Worm (Caenorhabditis elegans): ENCODE results near the gene T08G3.13.

DNA sequence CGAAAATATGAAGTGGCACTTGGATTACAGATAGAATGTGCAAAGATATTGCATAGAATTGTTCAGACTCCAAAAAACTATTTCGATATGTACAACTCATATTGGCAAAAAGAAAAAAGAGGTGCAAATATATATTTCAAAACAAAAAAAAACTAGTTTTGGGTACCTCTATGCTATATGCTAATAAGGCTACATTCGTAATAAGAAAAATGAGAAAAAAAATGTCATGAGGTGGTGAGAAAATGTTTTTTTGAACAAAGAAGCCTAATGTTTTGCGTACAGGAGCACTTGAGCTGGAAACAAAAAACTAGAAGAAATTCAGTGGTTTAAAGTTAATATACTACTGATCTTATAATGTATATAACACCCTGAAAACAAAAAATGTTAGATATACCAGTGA is 13.0 kb downstream of the T08G3.13 start, which contains the start of gene srh-142:
- no peak for TF ChIP-seq pha-4 (tag; optimal IDR thresholded peaks at IDR 0.05)
- TF ChIP-seq zip-5 (tag; optimal IDR thresholded peaks at IDR 0.05), result no peak
- no peak for TF ChIP-seq pqm-1 (tag; optimal IDR thresholded peaks at IDR 0.05)
- no peak for TF ChIP-seq hlh-30 (tag; optimal IDR thresholded peaks at IDR 0.05; ENCODE audit: insufficient read depth)
- TF ChIP-seq unc-55 (GFP tag; optimal IDR thresholded peaks at IDR 0.05), result no peak
- TF ChIP-seq lin-11 (tag; optimal IDR thresholded peaks at IDR 0.05), result no peak
- TF ChIP-seq elt-2 (tag; optimal IDR thresholded peaks at IDR 0.05), result no peak
- no peak for TF ChIP-seq madf-2 (tag; optimal IDR thresholded peaks at IDR 0.05)
- TF ChIP-seq ceh-48 (tag; optimal IDR thresholded peaks at IDR 0.05), result no peak
- TF ChIP-seq nhr-11 (tag; optimal IDR thresholded peaks at IDR 0.05), result no peak
